Worm (Caenorhabditis elegans) whole organism, late embryonic: ENCODE results near the gene mmcm-1.

Source experiments
- K02D7.2 ChIP-seq: sonication (generic microtip); optimal IDR thresholded peaks from 2 replicates; lab custom pipeline; 2017; ENCODE audit warnings: mild to moderate bottlenecking, missing genetic modification characterization, missing compliant biosample characterization
- K09A11.1 ChIP-seq: sonication (generic microtip); optimal IDR thresholded peaks from 2 replicates; lab custom pipeline; 2017; ENCODE audit warnings: antibody characterized with exemption, mild to moderate bottlenecking, missing genetic modification characterization, missing compliant biosample characterization; ENCODE audit not compliant: insufficient read depth
- T23F11.4 ChIP-seq: fragments of 200-800 bp; sonication (Bioruptor generic); optimal IDR thresholded peaks from 2 replicates; lab custom pipeline; 2018; ENCODE audit warnings: mild to moderate bottlenecking, missing genetic modification characterization, missing compliant biosample characterization
- ahr-1 ChIP-seq: sonication (generic microtip); optimal IDR thresholded peaks from 2 replicates; lab custom pipeline; 2016; ENCODE audit warnings: missing genetic modification characterization, missing compliant biosample characterization
- ama-1 ChIP-seq: fragments of 150-350 bp; optimal IDR thresholded peaks from 2 replicates; lab custom pipeline; 2014
- ceh-19 ChIP-seq: fragments of 200-800 bp; sonication (Bioruptor generic); optimal IDR thresholded peaks from 2 replicates; lab custom pipeline; 2018; ENCODE audit warnings: mild to moderate bottlenecking, missing genetic modification characterization, missing compliant biosample characterization
- ceh-24 ChIP-seq: sonication (generic microtip); optimal IDR thresholded peaks from 2 replicates; lab custom pipeline; 2016; ENCODE audit warnings: mild to moderate bottlenecking, missing genetic modification characterization, missing compliant biosample characterization
- ceh-30 ChIP-seq: fragments of 150-350 bp; optimal IDR thresholded peaks from 2 replicates; lab custom pipeline; 2014; ENCODE audit warnings: missing biosample characterization, missing genetic modification characterization
- ceh-34 ChIP-seq: sonication (generic microtip); optimal IDR thresholded peaks from 2 replicates; lab custom pipeline; 2016; ENCODE audit warnings: mild to moderate bottlenecking, missing genetic modification characterization, missing compliant biosample characterization
- ceh-45 ChIP-seq: fragments of 200-800 bp; sonication (Bioruptor generic); IDR thresholded peaks from 2 replicates; pipeline ENCODE4 v1.3.6; 2022; ENCODE audit warnings: missing genetic modification reagents, missing genetic modification characterization, missing compliant biosample characterization
- dmd-4 ChIP-seq: sonication (generic microtip); optimal IDR thresholded peaks from 2 replicates; lab custom pipeline; 2016; ENCODE audit warnings: borderline replicate concordance, missing genetic modification characterization, missing compliant biosample characterization
- elt-2 ChIP-seq: sonication (generic microtip); optimal IDR thresholded peaks from 2 replicates; lab custom pipeline; 2016; ENCODE audit warnings: missing genetic modification reagents, missing genetic modification characterization, missing compliant biosample characterization
- ets-4 ChIP-seq: sonication (generic microtip); optimal IDR thresholded peaks from 2 replicates; lab custom pipeline; 2016; ENCODE audit warnings: missing genetic modification characterization, missing compliant biosample characterization
- eyg-1 ChIP-seq: sonication (generic microtip); optimal IDR thresholded peaks from 2 replicates; lab custom pipeline; 2016; ENCODE audit warnings: missing genotype, missing genetic modification characterization, missing compliant biosample characterization
- fax-1 ChIP-seq: sonication (generic microtip); optimal IDR thresholded peaks from 2 replicates; lab custom pipeline; 2016; ENCODE audit warnings: missing genotype, missing genetic modification characterization, missing compliant biosample characterization
- fkh-10 ChIP-seq: fragments of 150-350 bp; optimal IDR thresholded peaks from 2 replicates; lab custom pipeline; 2014; ENCODE audit warnings: missing biosample characterization, missing genetic modification reagents, missing genetic modification characterization
- fkh-6 ChIP-seq: sonication (generic microtip); optimal IDR thresholded peaks from 2 replicates; lab custom pipeline; 2016; ENCODE audit warnings: missing genetic modification characterization, missing compliant biosample characterization
- hlh-15 ChIP-seq: sonication (generic microtip); optimal IDR thresholded peaks from 2 replicates; lab custom pipeline; 2016; ENCODE audit warnings: missing genetic modification characterization, missing compliant biosample characterization
- hlh-30 ChIP-seq: sonication (generic microtip); optimal IDR thresholded peaks from 2 replicates; lab custom pipeline; 2017; ENCODE audit warnings: antibody characterized with exemption, missing genetic modification characterization, missing compliant biosample characterization; ENCODE audit not compliant: insufficient read depth
- hlh-6 ChIP-seq: sonication (generic microtip); optimal IDR thresholded peaks from 2 replicates; lab custom pipeline; 2016; ENCODE audit warnings: missing genotype, missing genetic modification characterization, missing compliant biosample characterization
- lim-6 ChIP-seq: sonication (generic microtip); optimal IDR thresholded peaks from 2 replicates; lab custom pipeline; 2016; ENCODE audit warnings: missing genetic modification characterization, missing compliant biosample characterization
- lin-11 ChIP-seq: fragments of 200-800 bp; sonication (Bioruptor generic); optimal IDR thresholded peaks from 2 replicates; lab custom pipeline; 2018; ENCODE audit warnings: mild to moderate bottlenecking, missing genetic modification characterization, missing compliant biosample characterization
- madf-2 ChIP-seq: sonication (generic microtip); optimal IDR thresholded peaks from 2 replicates; lab custom pipeline; 2017; ENCODE audit warnings: missing genetic modification characterization, missing compliant biosample characterization
- nfya-1 ChIP-seq: sonication (generic microtip); optimal IDR thresholded peaks from 2 replicates; lab custom pipeline; 2017; ENCODE audit warnings: missing genetic modification characterization, mild to moderate bottlenecking, missing compliant biosample characterization, antibody characterized with exemption, moderate library complexity
- nhr-11 ChIP-seq: fragments of 150-350 bp; optimal IDR thresholded peaks from 2 replicates; lab custom pipeline; 2014; ENCODE audit warnings: missing biosample characterization, missing genetic modification characterization
- odd-2 ChIP-seq: sonication (generic microtip); optimal IDR thresholded peaks from 2 replicates; lab custom pipeline; 2017; ENCODE audit warnings: antibody characterized with exemption, mild to moderate bottlenecking, missing genetic modification characterization, missing compliant biosample characterization
- pax-1 ChIP-seq: fragments of 150-350 bp; optimal IDR thresholded peaks from 2 replicates; lab custom pipeline; 2014; ENCODE audit warnings: missing biosample characterization, missing genetic modification characterization
- pha-4 ChIP-seq: fragments of 150-350 bp; optimal IDR thresholded peaks from 2 replicates; lab custom pipeline; 2018; ENCODE audit warnings: missing biosample characterization, missing genetic modification reagents, missing genetic modification characterization
- pqm-1 ChIP-seq: sonication (generic microtip); optimal IDR thresholded peaks from 2 replicates; lab custom pipeline; 2016; ENCODE audit warnings: missing genetic modification characterization, missing compliant biosample characterization
- pros-1 ChIP-seq: fragments of 150-350 bp; optimal IDR thresholded peaks from 2 replicates; lab custom pipeline; 2014; ENCODE audit warnings: missing biosample characterization, missing genetic modification reagents, missing genetic modification characterization
- rnt-1 ChIP-seq: sonication (generic microtip); optimal IDR thresholded peaks from 2 replicates; lab custom pipeline; 2016; ENCODE audit warnings: missing genetic modification characterization, missing compliant biosample characterization
- sdc-2 ChIP-seq: sonication (generic microtip); optimal IDR thresholded peaks from 2 replicates; lab custom pipeline; 2016; ENCODE audit warnings: missing genotype, missing genetic modification characterization, missing compliant biosample characterization
- sox-2 ChIP-seq: fragments of 200-800 bp; sonication (Bioruptor generic); IDR thresholded peaks from 2 replicates; pipeline ENCODE4 v1.3.6; 2022; ENCODE audit warnings: missing genetic modification reagents, missing genetic modification characterization, missing compliant biosample characterization
- sox-4 ChIP-seq: sonication (generic microtip); optimal IDR thresholded peaks from 2 replicates; lab custom pipeline; 2017; ENCODE audit warnings: mild to moderate bottlenecking, missing genetic modification characterization, inconsistent platforms, missing compliant biosample characterization
- tbx-7 ChIP-seq: sonication (generic microtip); optimal IDR thresholded peaks from 2 replicates; lab custom pipeline; 2016; ENCODE audit warnings: missing genotype, missing genetic modification characterization, missing compliant biosample characterization
- ttx-3 ChIP-seq: sonication (generic microtip); optimal IDR thresholded peaks from 2 replicates; lab custom pipeline; 2016; ENCODE audit warnings: missing genetic modification reagents, missing genetic modification characterization, missing compliant biosample characterization
- unc-3 ChIP-seq, 2 experiments: fragments of 200-800 bp in 1 of 2; sonication (Bioruptor generic) in 1 of 2; sonication (generic microtip) in 1 of 2; conservative IDR thresholded peaks in 1 of 2; optimal IDR thresholded peaks in 1 of 2; 2 replicates each; pipeline versions ENCODE4 v1.3.6 to Lab custom; 2016 to 2022; ENCODE audit warnings: missing compliant biosample characterization in 2 of 2, missing genetic modification characterization in 2 of 2, missing genetic modification reagents in 1 of 2
- unc-42 ChIP-seq: sonication (generic microtip); optimal IDR thresholded peaks from 2 replicates; lab custom pipeline; 2016; ENCODE audit warnings: missing genotype, missing genetic modification characterization, missing compliant biosample characterization
- unc-55 ChIP-seq: sonication (generic microtip); optimal IDR thresholded peaks from 2 replicates; lab custom pipeline; 2017; ENCODE audit warnings: missing biosample characterization, missing genetic modification reagents, missing genetic modification characterization
- unc-86 ChIP-seq: sonication (generic microtip); optimal IDR thresholded peaks from 2 replicates; lab custom pipeline; 2016; ENCODE audit warnings: missing genetic modification characterization, missing compliant biosample characterization
- zip-5 ChIP-seq: sonication (generic microtip); optimal IDR thresholded peaks from 2 replicates; lab custom pipeline; 2016; ENCODE audit warnings: missing genetic modification characterization, missing compliant biosample characterization
- ztf-16 ChIP-seq: sonication (generic microtip); optimal IDR thresholded peaks from 2 replicates; lab custom pipeline; 2017; ENCODE audit warnings: missing genetic modification characterization, missing compliant biosample characterization

Gene mmcm-1

ce11 chrIII:3907587-3907986, at the start of gene mmcm-1:
mmcm-1 (minus strand) TSS chrIII:3907687.
- TF ChIP-seq fax-1 (tag; lab: Kevin White, UChicago), result no peak
- no peak for TF ChIP-seq unc-3 (GFP tag; conservative IDR thresholded peaks at IDR 0.05; lab: Robert Waterston, UW)
- TF ChIP-seq unc-3 (tag; optimal IDR thresholded peaks at IDR 0.05; lab: Kevin White, UChicago), result no peak
- no peak for TF ChIP-seq dmd-4 (tag; lab: Kevin White, UChicago)
- no peak for TF ChIP-seq eyg-1
- TF ChIP-seq ahr-1 (tag; lab: Kevin White, UChicago), result no peak
- TF ChIP-seq ama-1 (lab: Kevin White, UChicago), result no peak
- TF ChIP-seq sdc-2 (tag; lab: Kevin White, UChicago), result no peak
- no peak for TF ChIP-seq madf-2 (tag; lab: Kevin White, UChicago)
- no peak for TF ChIP-seq unc-42 (tag; lab: Kevin White, UChicago)
- no peak for TF ChIP-seq ceh-45 (GFP tag; lab: Robert Waterston, UW)
- TF ChIP-seq ceh-30 (tag; lab: Kevin White, UChicago), result no peak
- no peak for TF ChIP-seq fkh-10 (GFP tag; lab: Kevin White, UChicago)
- no peak for TF ChIP-seq sox-4
- TF ChIP-seq lim-6 (tag; lab: Kevin White, UChicago), result no peak
- TF ChIP-seq hlh-15 (tag; lab: Kevin White, UChicago), result no peak

- TF ChIP-seq pax-1 (tag; lab: Kevin White, UChicago), result no peak
- TF ChIP-seq unc-42 (tag; lab: Kevin White, UChicago), result peak; percentile 65
- TF ChIP-seq, all 69 proteins: peak for 1
These were observed 48.8 kb upstream of the mmcm-1 start, which contains the start of gene F37A8.5 for ce11 chrIII:3956293-3956692. F37A8.5 (plus strand) TSS chrIII:3956624.

- TF ChIP-seq rnt-1 (tag; lab: Kevin White, UChicago), result no peak
- TF ChIP-seq, all 69 proteins: peak for 0
These were observed 48.2 kb upstream of the mmcm-1 start for ce11 chrIII:3955674-3956073.

ce11 chrIII:3954828-3955227, 47.3 kb upstream of the mmcm-1 start:
- TF ChIP-seq ets-4 (tag; lab: Kevin White, UChicago) (no peak), sox-2 (GFP tag; lab: Robert Waterston, UW) (no peak), T23F11.4 (GFP tag; lab: Kevin White, UChicago) (no peak), nhr-11 (no peak), elt-2 (tag; lab: Kevin White, UChicago) (no peak), pros-1 (tag; lab: Kevin White, UChicago) (no peak), odd-2 (tag; lab: Kevin White, UChicago) (no peak), tbx-7 (tag; lab: Kevin White, UChicago) (no peak)

ce11 chrIII:3954220-3954619, 46.7 kb upstream of the mmcm-1 start:
- TF ChIP-seq pax-1 (tag; lab: Kevin White, UChicago) (no peak), ahr-1 (tag; lab: Kevin White, UChicago) (no peak), ceh-19 (GFP tag; lab: Kevin White, UChicago) (no peak), odd-2 (tag; lab: Kevin White, UChicago) (no peak), unc-55 (no peak), hlh-30 (tag; lab: Kevin White, UChicago) (peak; percentile 50)
- TF ChIP-seq, all 69 proteins: peak for 1

- TF ChIP-seq ceh-24 (tag; lab: Kevin White, UChicago), result no peak
- TF ChIP-seq zip-5 (tag; lab: Kevin White, UChicago), result no peak
- TF ChIP-seq ttx-3 (tag; lab: Kevin White, UChicago), result no peak
- TF ChIP-seq lim-6 (tag; lab: Kevin White, UChicago), result no peak
- TF ChIP-seq lin-11, result no peak
- TF ChIP-seq nfya-1 (tag; lab: Kevin White, UChicago), result peak; percentile 54
- no peak for TF ChIP-seq K02D7.2
- TF ChIP-seq ceh-34 (tag; lab: Kevin White, UChicago), result no peak
- TF ChIP-seq ceh-19 (GFP tag; lab: Kevin White, UChicago), result no peak
- TF ChIP-seq unc-86 (tag; lab: Kevin White, UChicago), result no peak
- TF ChIP-seq fkh-6 (tag; lab: Kevin White, UChicago), result no peak
- no peak for TF ChIP-seq ztf-16 (tag; lab: Kevin White, UChicago)
- no peak for TF ChIP-seq pha-4 (tag; lab: Kevin White, UChicago)
- TF ChIP-seq eyg-1, result no peak
- no peak for TF ChIP-seq fax-1 (tag; lab: Kevin White, UChicago)
- no peak for TF ChIP-seq hlh-6 (tag; lab: Kevin White, UChicago)
- TF ChIP-seq elt-2 (tag; lab: Kevin White, UChicago), result no peak
- TF ChIP-seq sox-2 (GFP tag; lab: Robert Waterston, UW), result no peak
- TF ChIP-seq pax-1 (tag; lab: Kevin White, UChicago), result no peak
- no peak for TF ChIP-seq pqm-1 (tag; lab: Kevin White, UChicago)
- TF ChIP-seq K09A11.1 (tag; lab: Kevin White, UChicago), result no peak
- TF ChIP-seq hlh-30 (tag; lab: Kevin White, UChicago), result peak; percentile 33
These were observed 45.7 kb upstream of the mmcm-1 start for ce11 chrIII:3953235-3953634.
